Fruit fly (Drosophila melanogaster) whole organism, prepupa: ENCODE data around the gene CG8668.

Experiments used
- Blimp-1 ChIP-seq: fragments of 200-800 bp; sonication (Bioruptor generic); optimal IDR thresholded peaks from 3 replicates; lab custom pipeline; 2017; ENCODE audit warnings: missing biosample characterization, missing genetic modification characterization, mild to moderate bottlenecking, moderate library complexity, missing genetic modification reagents
- CG11294 ChIP-seq: fragments of 200-800 bp; sonication (Bioruptor generic); IDR thresholded peaks from 2 replicates; pipeline ENCODE4 v1.3.6; 2022; ENCODE audit warnings: missing biosample characterization, missing genetic modification characterization
- CG1621 ChIP-seq: fragments of 200-800 bp; sonication (Bioruptor generic); optimal IDR thresholded peaks from 3 replicates; lab custom pipeline; 2018; ENCODE audit warnings: missing biosample characterization, mild to moderate bottlenecking, missing genetic modification characterization
- CG16779 ChIP-seq: fragments of 200-800 bp; sonication (Bioruptor generic); optimal IDR thresholded peaks from 3 replicates; lab custom pipeline; 2017; ENCODE audit warnings: missing biosample characterization, mild to moderate bottlenecking, missing genetic modification characterization
- CG3032 ChIP-seq: fragments of 200-800 bp; optimal IDR thresholded peaks from 2 replicates; lab custom pipeline; 2019; ENCODE audit warnings: missing biosample characterization, mild to moderate bottlenecking, missing genetic modification characterization, moderate library complexity
- CG31627 ChIP-seq: fragments of 200-800 bp; sonication (Bioruptor generic); optimal IDR thresholded peaks from 3 replicates; lab custom pipeline; 2016; ENCODE audit warnings: missing biosample characterization, missing genetic modification characterization
- CG32006 ChIP-seq: fragments of 200-800 bp; sonication (Bioruptor generic); optimal IDR thresholded peaks from 3 replicates; lab custom pipeline; 2017; ENCODE audit warnings: missing biosample characterization, mild to moderate bottlenecking, missing genetic modification characterization
- CG34406 ChIP-seq: fragments of 200-800 bp; sonication (Bioruptor generic); optimal IDR thresholded peaks from 3 replicates; lab custom pipeline; 2016; ENCODE audit warnings: missing biosample characterization, missing genetic modification characterization
- CG3919 ChIP-seq: fragments of 200-800 bp; sonication (Bioruptor generic); optimal IDR thresholded peaks from 3 replicates; lab custom pipeline; 2016; ENCODE audit warnings: missing biosample characterization, missing genetic modification characterization
- CG4318 ChIP-seq: fragments of 200-800 bp; sonication (Bioruptor generic); optimal IDR thresholded peaks from 3 replicates; lab custom pipeline; 2017; ENCODE audit warnings: missing biosample characterization, mild to moderate bottlenecking, missing genetic modification characterization
- CG6163 ChIP-seq: fragments of 200-800 bp; sonication (Bioruptor generic); IDR thresholded peaks from 3 replicates; pipeline ENCODE4 v1.3.6; 2022; ENCODE audit warnings: missing biosample characterization, missing genetic modification characterization
- CG6276 ChIP-seq: fragments of 200-800 bp; sonication (Bioruptor generic); optimal IDR thresholded peaks from 2 replicates; lab custom pipeline; 2017; ENCODE audit warnings: missing biosample characterization, mild to moderate bottlenecking, missing genetic modification characterization
- CG6792 ChIP-seq: fragments of 200-800 bp; sonication (Bioruptor generic); optimal IDR thresholded peaks from 3 replicates; lab custom pipeline; 2016; ENCODE audit warnings: missing biosample characterization, missing genetic modification characterization
- CG6808 ChIP-seq: fragments of 200-800 bp; sonication (Bioruptor generic); optimal IDR thresholded peaks from 3 replicates; lab custom pipeline; 2017; ENCODE audit warnings: missing biosample characterization, missing genetic modification characterization, mild to moderate bottlenecking, moderate library complexity, missing genetic modification reagents
- CG7368 ChIP-seq: fragments of 200-800 bp; sonication (Bioruptor generic); optimal IDR thresholded peaks from 3 replicates; lab custom pipeline; 2016; ENCODE audit warnings: missing biosample characterization, missing genetic modification characterization
- CG8319 ChIP-seq: fragments of 200-800 bp; sonication (Bioruptor generic); optimal IDR thresholded peaks from 3 replicates; lab custom pipeline; 2016; ENCODE audit warnings: missing biosample characterization, missing genetic modification characterization
- CG8632 ChIP-seq: fragments of 200-800 bp; sonication (Bioruptor generic); optimal IDR thresholded peaks from 3 replicates; lab custom pipeline; 2016; ENCODE audit warnings: missing biosample characterization, missing genetic modification characterization
- CG9139 ChIP-seq: fragments of 200-800 bp; sonication (Bioruptor generic); optimal IDR thresholded peaks from 3 replicates; lab custom pipeline; 2017; ENCODE audit warnings: missing biosample characterization, mild to moderate bottlenecking, missing genetic modification characterization
- Eip75B ChIP-seq: fragments of 200-800 bp; sonication (Bioruptor generic); optimal IDR thresholded peaks from 3 replicates; lab custom pipeline; 2016; ENCODE audit warnings: missing biosample characterization, missing genetic modification characterization
- Ets21C ChIP-seq: fragments of 200-800 bp; sonication (Bioruptor generic); optimal IDR thresholded peaks from 3 replicates; lab custom pipeline; 2016; ENCODE audit warnings: missing biosample characterization, missing genetic modification characterization
- Ets96B ChIP-seq: fragments of 200-800 bp; optimal IDR thresholded peaks from 2 replicates; lab custom pipeline; 2019; ENCODE audit warnings: missing biosample characterization, mild to moderate bottlenecking, missing genetic modification characterization, moderate library complexity
- Gug ChIP-seq: fragments of 200-800 bp; sonication (Bioruptor generic); IDR thresholded peaks from 2 replicates; pipeline ENCODE4 v1.3.6; 2022; ENCODE audit warnings: missing biosample characterization, missing genetic modification characterization
- Hr38 ChIP-seq: sonication (Bioruptor generic); optimal IDR thresholded peaks from 2 replicates; lab custom pipeline; 2016; ENCODE audit warnings: missing biosample characterization, missing genetic modification characterization
- Hr4 ChIP-seq: fragments of 200-800 bp; sonication (Bioruptor generic); optimal IDR thresholded peaks from 3 replicates; lab custom pipeline; 2016; ENCODE audit warnings: missing biosample characterization, missing genetic modification characterization
- Lpt ChIP-seq: fragments of 200-800 bp; sonication (Bioruptor generic); optimal IDR thresholded peaks from 3 replicates; lab custom pipeline; 2016; ENCODE audit warnings: missing biosample characterization, missing genetic modification characterization
- Met ChIP-seq: fragments of 200-800 bp; sonication (Bioruptor generic); optimal IDR thresholded peaks from 3 replicates; lab custom pipeline; 2016; ENCODE audit warnings: missing biosample characterization, missing genetic modification characterization
- OdsH ChIP-seq: fragments of 200-800 bp; sonication (Bioruptor generic); optimal IDR thresholded peaks from 3 replicates; lab custom pipeline; 2016; ENCODE audit warnings: missing biosample characterization, missing genetic modification characterization
- Smox ChIP-seq: fragments of 200-800 bp; sonication (Bioruptor generic); optimal IDR thresholded peaks from 3 replicates; lab custom pipeline; 2016; ENCODE audit warnings: missing biosample characterization, missing genetic modification characterization
- Sox14 ChIP-seq: fragments of 200-800 bp; sonication (Bioruptor generic); optimal IDR thresholded peaks from 3 replicates; lab custom pipeline; 2016; ENCODE audit warnings: missing biosample characterization, missing genetic modification characterization
- achi ChIP-seq: fragments of 200-800 bp; sonication (Bioruptor generic); optimal IDR thresholded peaks from 3 replicates; lab custom pipeline; 2016; ENCODE audit warnings: missing biosample characterization, missing genetic modification characterization
- acj6 ChIP-seq: fragments of 200-800 bp; sonication (Bioruptor generic); optimal IDR thresholded peaks from 3 replicates; lab custom pipeline; 2016; ENCODE audit warnings: missing biosample characterization, missing genetic modification characterization
- cyc ChIP-seq: fragments of 200-800 bp; sonication (Bioruptor generic); optimal IDR thresholded peaks from 3 replicates; lab custom pipeline; 2016; ENCODE audit warnings: missing biosample characterization, missing genetic modification characterization
- dac ChIP-seq: fragments of 200-800 bp; sonication (Bioruptor generic); optimal IDR thresholded peaks from 2 replicates; lab custom pipeline; 2017; ENCODE audit warnings: missing biosample characterization, mild to moderate bottlenecking, missing genetic modification characterization
- eg ChIP-seq: fragments of 200-800 bp; sonication (Bioruptor generic); IDR thresholded peaks from 3 replicates; pipeline ENCODE4 v1.3.6; 2022; ENCODE audit warnings: missing biosample characterization, missing genetic modification characterization
- fd59A ChIP-seq: fragments of 200-800 bp; sonication (Bioruptor generic); optimal IDR thresholded peaks from 2 replicates; lab custom pipeline; 2017; ENCODE audit warnings: missing biosample characterization, mild to moderate bottlenecking, missing genetic modification characterization, missing genetic modification reagents
- fkh ChIP-seq: fragments of 200-800 bp; sonication (Bioruptor generic); optimal IDR thresholded peaks from 3 replicates; lab custom pipeline; 2017; ENCODE audit warnings: missing biosample characterization, mild to moderate bottlenecking, missing genetic modification characterization, moderate library complexity
- lz ChIP-seq: fragments of 200-800 bp; sonication (Bioruptor generic); optimal IDR thresholded peaks from 3 replicates; lab custom pipeline; 2016; ENCODE audit warnings: missing biosample characterization, missing genetic modification characterization
- pdm3 ChIP-seq: fragments of 200-800 bp; sonication (Bioruptor generic); optimal IDR thresholded peaks from 3 replicates; lab custom pipeline; 2016; ENCODE audit warnings: missing biosample characterization, missing genetic modification characterization
- salr ChIP-seq, 2 experiments: fragments of 200-800 bp; sonication (Bioruptor generic); optimal IDR thresholded peaks; 3 replicates each; lab custom pipeline; 2016 to 2018; ENCODE audit warnings: missing biosample characterization in 2 of 2, missing genetic modification characterization in 2 of 2, mild to moderate bottlenecking in 1 of 2
- ss ChIP-seq, 2 experiments: fragments of 200-800 bp; sonication (Bioruptor generic); optimal IDR thresholded peaks; 2 replicates in 1 of 2; 3 replicates in 1 of 2; lab custom pipeline; 2017 to 2018; ENCODE audit warnings: mild to moderate bottlenecking in 2 of 2, missing biosample characterization in 2 of 2, missing genetic modification characterization in 2 of 2, moderate library complexity in 1 of 2
- svp ChIP-seq: fragments of 200-800 bp; sonication (Bioruptor generic); peaks from one replicate; lab custom pipeline; 2016; ENCODE audit warnings: missing biosample characterization, missing genetic modification characterization
- topi ChIP-seq: fragments of 200-800 bp; sonication (Bioruptor generic); optimal IDR thresholded peaks from 3 replicates; lab custom pipeline; 2016; ENCODE audit warnings: missing biosample characterization, missing genetic modification characterization
- vri ChIP-seq: fragments of 200-800 bp; sonication (Bioruptor generic); optimal IDR thresholded peaks from 3 replicates; lab custom pipeline; 2016; ENCODE audit warnings: missing biosample characterization, mild to moderate bottlenecking, missing genetic modification characterization

Gene CG8668

DNA sequence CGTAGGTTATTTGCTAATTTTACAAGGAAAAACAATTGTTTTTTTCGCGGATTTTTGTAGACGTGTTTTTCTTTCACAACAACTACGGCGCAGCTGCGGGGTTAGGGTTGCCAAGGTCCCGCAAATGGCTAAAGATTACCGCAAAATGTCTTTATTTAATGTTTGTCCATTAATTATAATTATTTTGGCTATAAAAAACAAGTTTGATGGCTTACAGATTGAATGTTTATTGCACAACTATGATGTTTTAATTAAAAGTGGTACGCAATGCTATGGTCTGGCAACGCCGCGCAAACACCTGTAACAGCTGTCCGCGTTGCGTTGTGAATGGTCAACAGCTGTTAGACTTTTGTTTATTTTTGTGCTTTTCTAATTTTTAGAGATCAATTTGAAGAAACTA, 29.9 kb downstream of the CG8668 start (continued):
- peak; percentile 65 for TF ChIP-seq CG32006 (GFP tag; lab: Kevin White, UChicago)
- TF ChIP-seq Blimp-1 (GFP tag; lab: Kevin White, UChicago), result no peak
- TF ChIP-seq fkh (GFP tag; lab: Kevin White, UChicago), result peak; percentile 88
- TF ChIP-seq CG3919 (GFP tag; lab: Kevin White, UChicago), result peak; percentile 76
- TF ChIP-seq CG6276 (GFP tag; lab: Kevin White, UChicago), result peak; percentile 12
- no peak for TF ChIP-seq CG9139 (GFP tag; lab: Kevin White, UChicago)
- TF ChIP-seq Hr4 (GFP tag; lab: Kevin White, UChicago), result peak; percentile 71
- no peak for TF ChIP-seq Hr38 (GFP tag; lab: Kevin White, UChicago)
- TF ChIP-seq Smox (GFP tag; lab: Kevin White, UChicago), result no peak
- TF ChIP-seq CG16779 (tag; lab: Kevin White, UChicago), result no peak
- peak; percentile 77 for TF ChIP-seq OdsH (GFP tag; lab: Kevin White, UChicago)
- TF ChIP-seq Lpt (GFP tag; lab: Kevin White, UChicago), result no peak
- peak; percentile 64 for TF ChIP-seq acj6
- TF ChIP-seq achi, result peak; percentile 61
- TF ChIP-seq CG6792, result peak; percentile 27
- TF ChIP-seq CG6808 (GFP tag; lab: Kevin White, UChicago), result no peak
- TF ChIP-seq CG1621 (tag; lab: Kevin White, UChicago), result peak; percentile 37
- peak; percentile 77 for TF ChIP-seq Eip75B
- peak; percentile 88 for TF ChIP-seq Sox14 (GFP tag; lab: Kevin White, UChicago)
- TF ChIP-seq eg (GFP tag; lab: Robert Waterston, UW), result peak; percentile 79
- TF ChIP-seq fd59A (GFP tag; lab: Kevin White, UChicago), result peak; percentile 29
- TF ChIP-seq cyc (GFP tag; lab: Kevin White, UChicago), result peak; percentile 74
- peak; percentile 32 for TF ChIP-seq CG4318
- peak; percentile 10 for TF ChIP-seq CG8632
- peak; percentile 79 for TF ChIP-seq CG6163 (GFP tag; lab: Robert Waterston, UW)
- peak; percentile 55 for TF ChIP-seq vri
- peak; percentile 48 for TF ChIP-seq dac (GFP tag; lab: Kevin White, UChicago)
- no peak; the same call in 1 of the 2 replicates for TF ChIP-seq Gug (GFP tag; lab: Robert Waterston, UW)
- TF ChIP-seq Ets21C (GFP tag; lab: Kevin White, UChicago), result peak; percentile 48
- TF ChIP-seq CG34406 (GFP tag; lab: Kevin White, UChicago), result peak; percentile 59
- peak in 1 of 2 experiments; percentile 4 for TF ChIP-seq salr (GFP tag; optimal IDR thresholded peaks at IDR 0.05; lab: Kevin White, UChicago)
- peak; percentile 72 for TF ChIP-seq CG31627 (GFP tag; lab: Kevin White, UChicago)
- TF ChIP-seq pdm3, result peak; percentile 78
- TF ChIP-seq CG8319 (GFP tag; lab: Kevin White, UChicago), result peak; percentile 45
- TF ChIP-seq CG11294 (GFP tag; lab: Robert Waterston, UW), result peak; percentile 33; the same call in 1 of the 2 replicates
- TF ChIP-seq lz (GFP tag; lab: Kevin White, UChicago), result peak; percentile 72
- TF ChIP-seq Met, result peak; percentile 64
- peak; percentile 55 for TF ChIP-seq CG7368 (GFP tag; lab: Kevin White, UChicago)
- peak in 1 of 2 experiments; percentile 26 for TF ChIP-seq ss (GFP tag; optimal IDR thresholded peaks at IDR 0.05; lab: Kevin White, UChicago)
- peak; percentile 72 for TF ChIP-seq CG3032 (tag; lab: Kevin White, UChicago)
- TF ChIP-seq topi (GFP tag; lab: Kevin White, UChicago), result peak; percentile 74

DNA sequence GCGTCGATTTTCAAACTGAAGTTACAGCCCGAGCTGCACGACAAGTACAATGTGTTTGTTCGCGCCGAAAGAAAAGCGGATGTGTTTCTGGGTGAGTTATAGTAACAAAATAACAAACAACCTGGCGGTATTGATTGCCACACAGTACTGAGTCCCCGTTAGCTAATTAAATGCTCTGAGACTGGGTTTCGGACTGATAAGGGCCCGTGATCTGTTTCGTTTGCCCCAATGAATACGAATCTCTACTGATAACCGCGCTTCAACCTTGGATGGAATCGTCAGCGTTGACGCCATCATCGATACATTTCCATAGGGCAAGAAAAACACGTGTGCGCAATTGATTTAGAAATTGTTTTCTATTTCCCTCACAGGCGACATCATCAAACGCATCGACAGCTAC, 30.4 kb downstream of the CG8668 start:
- TF ChIP-seq svp (GFP tag; lab: Kevin White, UChicago) (peak; percentile 75), Ets96B (tag; lab: Kevin White, UChicago) (no peak)
